Worm (Caenorhabditis elegans) whole organism, L2 larva: Measurements from ENCODE around the gene mmab-1.
A peak's percentile ranks its signal among the peaks of the same experiment; 100 is the strongest.

Experiments used
- C34F6.9 ChIP-seq: fragments of 150-350 bp; optimal IDR thresholded peaks from 2 replicates; lab custom pipeline; 2014; ENCODE audit warnings: missing biosample characterization, missing genetic modification characterization
- Y55F3AM.14 ChIP-seq: fragments of 200-800 bp; sonication (Bioruptor generic); optimal IDR thresholded peaks from 2 replicates; lab custom pipeline; 2018; ENCODE audit warnings: mild to moderate bottlenecking, missing genetic modification characterization, missing compliant biosample characterization
- ZK546.5 ChIP-seq: sonication (generic microtip); optimal IDR thresholded peaks from 2 replicates; lab custom pipeline; 2017; ENCODE audit warnings: missing biosample characterization, missing genetic modification characterization
- ama-1 ChIP-seq: fragments of 150-350 bp; optimal IDR thresholded peaks from 2 replicates; lab custom pipeline; 2018; ENCODE audit warnings: inconsistent platforms
- ceh-16 ChIP-seq: fragments of 150-350 bp; optimal IDR thresholded peaks from 2 replicates; lab custom pipeline; 2014; ENCODE audit warnings: missing biosample characterization, missing genetic modification characterization
- fos-1 ChIP-seq: fragments of 150-350 bp; optimal IDR thresholded peaks from 2 replicates; lab custom pipeline; 2014; ENCODE audit warnings: missing biosample characterization, missing genetic modification characterization
- gmeb-1 ChIP-seq: fragments of 150-350 bp; optimal IDR thresholded peaks from 2 replicates; lab custom pipeline; 2014; ENCODE audit warnings: missing biosample characterization, missing genetic modification characterization
- lin-11 ChIP-seq: fragments of 150-350 bp; sonication (generic microtip); optimal IDR thresholded peaks from 2 replicates; lab custom pipeline; 2014; ENCODE audit warnings: missing biosample characterization, missing genetic modification characterization, inconsistent platforms, mixed read lengths
- lin-13 ChIP-seq: fragments of 150-350 bp; optimal IDR thresholded peaks from 2 replicates; lab custom pipeline; 2014; ENCODE audit warnings: missing biosample characterization, missing genetic modification reagents, missing genetic modification characterization
- lsy-2 ChIP-seq, 2 experiments: fragments of 150-350 bp in 1 of 2; sonication (generic microtip) in 1 of 2; optimal IDR thresholded peaks; 2 replicates each; lab custom pipeline; 2014 to 2017; ENCODE audit warnings: missing biosample characterization in 2 of 2, missing genetic modification characterization in 2 of 2
- mbf-1 ChIP-seq: sonication (generic microtip); optimal IDR thresholded peaks from 2 replicates; lab custom pipeline; 2017; ENCODE audit warnings: missing biosample characterization, missing genetic modification characterization
- nhr-129 ChIP-seq: fragments of 150-350 bp; optimal IDR thresholded peaks from 2 replicates; lab custom pipeline; 2014; ENCODE audit warnings: missing biosample characterization, missing genetic modification characterization
- nhr-23 ChIP-seq: fragments of 150-350 bp; optimal IDR thresholded peaks from 2 replicates; lab custom pipeline; 2014; ENCODE audit warnings: missing biosample characterization, missing genetic modification reagents, missing genetic modification characterization
- nhr-237 ChIP-seq: fragments of 150-350 bp; optimal IDR thresholded peaks from 2 replicates; lab custom pipeline; 2014; ENCODE audit warnings: missing biosample characterization, missing genetic modification characterization
- nhr-25 ChIP-seq: fragments of 150-350 bp; sonication (generic microtip); optimal IDR thresholded peaks from 3 replicates; lab custom pipeline; 2014; ENCODE audit warnings: missing biosample characterization, missing genetic modification characterization
- nhr-77 ChIP-seq: fragments of 150-350 bp; optimal IDR thresholded peaks from 2 replicates; lab custom pipeline; 2014; ENCODE audit warnings: missing biosample characterization, missing genetic modification characterization
- skn-1 ChIP-seq: sonication (generic microtip); optimal IDR thresholded peaks from 2 replicates; lab custom pipeline; 2017; ENCODE audit warnings: missing biosample characterization, missing genetic modification characterization
- sma-9 ChIP-seq, 2 experiments: fragments of 150-350 bp in 1 of 2; sonication (generic microtip) in 1 of 2; optimal IDR thresholded peaks; 2 replicates each; lab custom pipeline; 2014 to 2016; ENCODE audit warnings: missing genetic modification characterization in 2 of 2, mild to moderate bottlenecking in 1 of 2, missing biosample characterization in 1 of 2, missing compliant biosample characterization in 1 of 2, missing genetic modification reagents in 1 of 2, moderate library complexity in 1 of 2
- unc-39 ChIP-seq: fragments of 150-350 bp; optimal IDR thresholded peaks from 2 replicates; lab custom pipeline; 2014; ENCODE audit warnings: missing biosample characterization, missing genetic modification characterization
- unc-55 ChIP-seq: fragments of 150-350 bp; sonication (generic microtip); optimal IDR thresholded peaks from 3 replicates; lab custom pipeline; 2014; ENCODE audit warnings: missing biosample characterization, missing genetic modification reagents, missing genetic modification characterization
- unc-62 ChIP-seq: fragments of 150-350 bp; optimal IDR thresholded peaks from 2 replicates; lab custom pipeline; 2014; ENCODE audit warnings: missing biosample characterization, missing genetic modification reagents, missing genetic modification characterization
- zag-1 ChIP-seq: fragments of 150-350 bp; optimal IDR thresholded peaks from 2 replicates; lab custom pipeline; 2014; ENCODE audit warnings: missing biosample characterization, missing genetic modification characterization
- ztf-1 ChIP-seq: fragments of 200-800 bp; sonication (Bioruptor generic); conservative IDR thresholded peaks from 2 replicates; pipeline ENCODE4 v1.3.6; 2022; ENCODE audit warnings: missing genetic modification characterization, missing compliant biosample characterization
- ztf-11 ChIP-seq: sonication (generic microtip); optimal IDR thresholded peaks from 2 replicates; lab custom pipeline; 2017; ENCODE audit warnings: missing biosample characterization, missing genetic modification characterization
- ztf-4 ChIP-seq: fragments of 150-350 bp; optimal IDR thresholded peaks from 2 replicates; lab custom pipeline; 2014; ENCODE audit warnings: missing biosample characterization, missing genetic modification characterization

Gene mmab-1

ce11 chrIII:4878281-4878680, 43.6 kb downstream of the mmab-1 start, which contains the start of the genes tost-1 and arx-6 (continued):
- TF ChIP-seq nhr-23 = no peak
- no peak for TF ChIP-seq mbf-1 (tag; lab: Kevin White, UChicago)
- TF ChIP-seq gmeb-1 (tag; lab: Kevin White, UChicago) = peak; percentile 88
- TF ChIP-seq lin-11 = no peak
- peak in 1 of 2 experiments; percentile 70 for TF ChIP-seq lsy-2 (tag; optimal IDR thresholded peaks at IDR 0.05; lab: Kevin White, UChicago)
- no peak for TF ChIP-seq ztf-1 (GFP tag; lab: Robert Waterston, UW)
- no peak for TF ChIP-seq unc-62 (GFP tag; lab: Kevin White, UChicago)
- TF ChIP-seq unc-55 (GFP tag; lab: Kevin White, UChicago) = peak; percentile 71

- peak; percentile 4 for TF ChIP-seq lin-11
- peak; percentile 49 for TF ChIP-seq C34F6.9 (tag; lab: Kevin White, UChicago)
- no peak for TF ChIP-seq skn-1 (tag; lab: Kevin White, UChicago)
- peak; percentile 50 for TF ChIP-seq nhr-129 (tag; lab: Kevin White, UChicago)
- TF ChIP-seq sma-9 (GFP tag; optimal IDR thresholded peaks at IDR 0.05; lab: Kevin White, UChicago) = peak; percentile 9
- TF ChIP-seq sma-9 (tag; optimal IDR thresholded peaks at IDR 0.05; lab: Kevin White, UChicago) = no peak
Measured at ce11 chrIII:4875663-4876062, 46.3 kb downstream of the mmab-1 start.

ce11 chrIII:4874671-4875070, 47.2 kb downstream of the mmab-1 start, which contains the start of gene C35D10.12:
TSS of gene C35D10.12 (minus strand) at chrIII:4874771.
- TF ChIP-seq ztf-4 (tag; lab: Kevin White, UChicago) (no peak), ztf-11 (tag; lab: Kevin White, UChicago) (no peak)

- TF ChIP-seq nhr-237 (tag; lab: Kevin White, UChicago) (no peak), ZK546.5 (tag; lab: Kevin White, UChicago) (no peak), unc-62 (GFP tag; lab: Kevin White, UChicago) (no peak), lin-13 (GFP tag; lab: Kevin White, UChicago) (no peak), ama-1 (lab: Kevin White, UChicago) (no peak), lsy-2 (tag; optimal IDR thresholded peaks at IDR 0.05; lab: Kevin White, UChicago) (no peak), ztf-1 (GFP tag; lab: Robert Waterston, UW) (no peak), unc-39 (tag; lab: Kevin White, UChicago) (no peak), gmeb-1 (tag; lab: Kevin White, UChicago) (no peak), nhr-77 (no peak)
Measured at ce11 chrIII:4873395-4873794, 48.5 kb downstream of the mmab-1 start.

- no peak for TF ChIP-seq fos-1 (tag; lab: Kevin White, UChicago)
- no peak for TF ChIP-seq zag-1 (tag; lab: Kevin White, UChicago)
- no peak for TF ChIP-seq ztf-11 (tag; lab: Kevin White, UChicago)
- TF ChIP-seq mbf-1 (tag; lab: Kevin White, UChicago) = no peak
- no peak for TF ChIP-seq ceh-16 (tag; lab: Kevin White, UChicago)
- TF ChIP-seq nhr-25 = no peak
- no peak for TF ChIP-seq lin-13 (GFP tag; lab: Kevin White, UChicago)
- TF ChIP-seq Y55F3AM.14 (GFP tag; lab: Kevin White, UChicago) = no peak
- no peak for TF ChIP-seq ama-1 (lab: Kevin White, UChicago)
- no peak for TF ChIP-seq sma-9 (GFP tag; optimal IDR thresholded peaks at IDR 0.05; lab: Kevin White, UChicago)
- TF ChIP-seq sma-9 (tag; optimal IDR thresholded peaks at IDR 0.05; lab: Kevin White, UChicago) = no peak
Measured at ce11 chrIII:4870478-4870877, 51.4 kb downstream of the mmab-1 start, which contains the start of gene gipc-1. TSS of gene gipc-1 (plus strand) at chrIII:4870778.
